Worm (Caenorhabditis elegans): ENCODE data around the gene F56C9.3.
A peak's percentile ranks its signal among the peaks of the same experiment; 100 is the strongest.

F56C9.3 gene

ce11 chrIII:7297045-7297680, 13.9 kb upstream of the F56C9.3 start:
- TF ChIP-seq mdl-1 (tag; optimal IDR thresholded peaks at IDR 0.05): peak in 1 of 2 experiments; percentile 27
- TF ChIP-seq daf-19 (GFP tag; conservative IDR thresholded peaks at IDR 0.05): no peak
- no peak for TF ChIP-seq lin-1 (GFP tag; IDR thresholded peaks at IDR 0.05)
- no peak for TF ChIP-seq unc-39 (tag; optimal IDR thresholded peaks at IDR 0.05)
- TF ChIP-seq lim-7 (GFP tag; IDR thresholded peaks at IDR 0.05): no peak
- TF ChIP-seq mdt-29 (GFP tag; IDR thresholded peaks at IDR 0.05): no peak
- no peak for TF ChIP-seq F26F4.8 (GFP tag; conservative IDR thresholded peaks at IDR 0.05)
- no peak for TF ChIP-seq ztf-11 (tag; optimal IDR thresholded peaks at IDR 0.05)
- TF ChIP-seq nhr-28 (tag; optimal IDR thresholded peaks at IDR 0.05): peak; percentile 14
- no peak for TF ChIP-seq F49E8.2 (tag; optimal IDR thresholded peaks at IDR 0.05; ENCODE audit: borderline replicate concordance)
- TF ChIP-seq saeg-2 (GFP tag; IDR thresholded peaks at IDR 0.05): no peak
- TF ChIP-seq snpc-1.2 (GFP tag; IDR thresholded peaks at IDR 0.05): no peak
- TF ChIP-seq nhr-111 (GFP tag; optimal IDR thresholded peaks at IDR 0.05): no peak
- TF ChIP-seq T20F7.1 (GFP tag; optimal IDR thresholded peaks at IDR 0.05): peak; percentile 19
- TF ChIP-seq nhr-102 (tag; optimal IDR thresholded peaks at IDR 0.05): no peak
- peak; percentile 24 for TF ChIP-seq mxl-3 (GFP tag; optimal IDR thresholded peaks at IDR 0.05)
- no peak for TF ChIP-seq php-3 (GFP tag; IDR thresholded peaks at IDR 0.05)
- no peak for TF ChIP-seq daf-8 (GFP tag; IDR thresholded peaks at IDR 0.05)
- TF ChIP-seq dmd-9 (GFP tag; IDR thresholded peaks at IDR 0.05): no peak
- no peak for TF ChIP-seq zip-2 (tag; optimal IDR thresholded peaks at IDR 0.05)
- no peak for TF ChIP-seq lin-13 (GFP tag; optimal IDR thresholded peaks at IDR 0.05)
- TF ChIP-seq egl-43 (GFP tag; IDR thresholded peaks at IDR 0.05): no peak
- TF ChIP-seq nhr-6 (tag; optimal IDR thresholded peaks at IDR 0.05): no peak
- peak; percentile 1 for TF ChIP-seq dve-1 (tag; optimal IDR thresholded peaks at IDR 0.05; ENCODE audit: insufficient read depth)
- no peak for TF ChIP-seq ceh-62 (tag; optimal IDR thresholded peaks at IDR 0.05)
- TF ChIP-seq tra-1 (GFP tag; IDR thresholded peaks at IDR 0.05): no peak
- no peak for TF ChIP-seq daf-12 (tag; optimal IDR thresholded peaks at IDR 0.05)
- TF ChIP-seq Y75B8A.6 (GFP tag; IDR thresholded peaks at IDR 0.05): no peak
- TF ChIP-seq ZK337.2 (GFP tag; IDR thresholded peaks at IDR 0.05): no peak
- peak in 1 of 2 experiments; percentile 93 for TF ChIP-seq unc-62 (GFP tag; optimal IDR thresholded peaks at IDR 0.05 in 1 of 2)
- TF ChIP-seq unc-62 (tag; optimal IDR thresholded peaks at IDR 0.05): no peak
- no peak for TF ChIP-seq rbr-2 (tag; optimal IDR thresholded peaks at IDR 0.05)
- TF ChIP-seq gei-8 (GFP tag; optimal IDR thresholded peaks at IDR 0.05): no peak
- TF ChIP-seq Y48G9A.11 (GFP tag; IDR thresholded peaks at IDR 0.05): no peak
- TF ChIP-seq lsy-2 (tag; optimal IDR thresholded peaks at IDR 0.05): peak in 1 of 2 experiments; percentile 4
- no peak for TF ChIP-seq zip-11 (GFP tag; IDR thresholded peaks at IDR 0.05)
- TF ChIP-seq dmd-6 (GFP tag; IDR thresholded peaks at IDR 0.05): peak; percentile 33; the same call in 1 of the 2 replicates
- TF ChIP-seq nhr-48 (tag; optimal IDR thresholded peaks at IDR 0.05): no peak
- TF ChIP-seq cey-2 (tag; optimal IDR thresholded peaks at IDR 0.05; ENCODE audit: borderline replicate concordance, insufficient read depth): no peak
- TF ChIP-seq madf-5 (GFP tag; IDR thresholded peaks at IDR 0.05): no peak
- TF ChIP-seq mes-2 (tag; optimal IDR thresholded peaks at IDR 0.05; ENCODE audit: poor library complexity, severe bottlenecking): peak; percentile 18
- no peak for TF ChIP-seq ZK546.5 (tag; optimal IDR thresholded peaks at IDR 0.05)
- no peak for TF ChIP-seq spr-3 (GFP tag; optimal IDR thresholded peaks at IDR 0.05)
- no peak for TF ChIP-seq pqm-1 (tag; optimal IDR thresholded peaks at IDR 0.05)
- no peak for TF ChIP-seq spr-1 (tag; optimal IDR thresholded peaks at IDR 0.05)
- TF ChIP-seq nhr-77 (tag; optimal IDR thresholded peaks at IDR 0.05): no peak
- TF ChIP-seq lin-38 (GFP tag; IDR thresholded peaks at IDR 0.05): no peak
- TF ChIP-seq nhr-10 (tag; optimal IDR thresholded peaks at IDR 0.05): no peak
- TF ChIP-seq ceh-44 (GFP tag; IDR thresholded peaks at IDR 0.05): no peak
- peak; percentile 10 for TF ChIP-seq hlh-11 (tag; optimal IDR thresholded peaks at IDR 0.05)
- peak; percentile 22 for TF ChIP-seq mep-1 (tag; optimal IDR thresholded peaks at IDR 0.05)

All from whole organism, L4 larva.